Worm (Caenorhabditis elegans): ENCODE data around the gene clc-19.
A peak's percentile ranks its signal among the peaks of the same experiment; 100 is the strongest.

- TF ChIP-seq blmp-1 (tag; optimal IDR thresholded peaks at IDR 0.05), result peak; percentile 57
- TF ChIP-seq xbp-1 (tag; optimal IDR thresholded peaks at IDR 0.05), result no peak
- TF ChIP-seq nhr-12 (tag; optimal IDR thresholded peaks at IDR 0.05), result no peak
- TF ChIP-seq rnt-1 (tag; optimal IDR thresholded peaks at IDR 0.05), result no peak
- TF ChIP-seq zip-4 (GFP tag; optimal IDR thresholded peaks at IDR 0.05), result no peak
These were observed 37.4 kb upstream of the clc-19 start, which contains the start of the genes F23H11.5 and bra-2 for ce11 chrIII:910540-911311.
